Fruit fly (Drosophila melanogaster): ENCODE measurements around the gene lqfR.

dm6 chr3R:22436050-22436449 is 24.9 kb downstream of the lqfR start, which contains the start of gene CG13847:
- TF ChIP-seq cic (GFP tag; optimal IDR thresholded peaks at IDR 0.05): no peak
- no peak for TF ChIP-seq Crg-1 (GFP tag; optimal IDR thresholded peaks at IDR 0.05)
- no peak for TF ChIP-seq cnc (optimal IDR thresholded peaks at IDR 0.05)
- no peak for TF ChIP-seq CG33017 (tag; optimal IDR thresholded peaks at IDR 0.05)
- TF ChIP-seq CG5204 (GFP tag; optimal IDR thresholded peaks at IDR 0.05): no peak
- no peak for TF ChIP-seq Clk (GFP tag; optimal IDR thresholded peaks at IDR 0.05)
- TF ChIP-seq ovo (GFP tag; optimal IDR thresholded peaks at IDR 0.05): no peak
- TF ChIP-seq pad (GFP tag; optimal IDR thresholded peaks at IDR 0.05): no peak

Measured in whole organism, adult.